Fruit fly (Drosophila melanogaster): ENCODE measurements around the gene CG12535.

The CG12535 gene

DNA sequence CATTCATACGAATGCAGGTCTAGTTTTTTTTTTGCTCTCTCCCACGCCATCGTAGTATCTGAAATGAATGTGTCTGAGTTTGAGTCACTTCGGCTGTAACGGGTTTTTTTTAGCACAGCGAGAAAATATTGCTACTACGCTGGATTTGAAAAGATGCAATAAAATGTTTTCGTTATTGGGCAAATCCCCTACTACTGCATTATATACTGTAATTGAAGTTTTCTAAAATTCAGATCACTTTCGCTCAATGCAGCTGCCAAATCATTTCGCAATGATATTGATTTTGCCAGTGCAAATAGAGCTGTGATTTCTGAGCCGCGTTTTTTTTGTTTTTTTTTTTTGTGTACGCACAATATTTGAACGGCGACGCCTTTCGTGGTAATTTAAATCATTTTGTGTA lies 15.8 kb downstream of the CG12535 start (continued):
- no peak for TF ChIP-seq CG13287 (GFP tag; IDR thresholded peaks at IDR 0.05; ENCODE audit: partially characterized antibody)
- TF ChIP-seq ind (GFP tag; optimal IDR thresholded peaks at IDR 0.05), result peak; percentile 46
- TF ChIP-seq CG11247 (GFP tag; IDR thresholded peaks at IDR 0.05), result no peak
- no peak for TF ChIP-seq jigr1 (GFP tag; IDR thresholded peaks at IDR 0.05)
- TF ChIP-seq zen2 (GFP tag; IDR thresholded peaks at IDR 0.05; ENCODE audit: partially characterized antibody), result no peak
- peak; percentile 3 for TF ChIP-seq CG12219 (GFP tag; optimal IDR thresholded peaks at IDR 0.05)
- no peak for TF ChIP-seq gsb-n (tag; optimal IDR thresholded peaks at IDR 0.05)
- peak; percentile 30 for TF ChIP-seq en (GFP tag; optimal IDR thresholded peaks at IDR 0.05)
- no peak for TF ChIP-seq Atf-2 (GFP tag; optimal IDR thresholded peaks at IDR 0.05)
- TF ChIP-seq CG9817 (tag; optimal IDR thresholded peaks at IDR 0.05), result no peak
- no peak for TF ChIP-seq CG13894 (tag; optimal IDR thresholded peaks at IDR 0.05)
- TF ChIP-seq gce (GFP tag; IDR thresholded peaks at IDR 0.05), result peak; percentile 26; the same call in 1 of the 3 replicates
- TF ChIP-seq CG5245 (GFP tag; optimal IDR thresholded peaks at IDR 0.05), result peak; percentile 40
- TF ChIP-seq wdn (GFP tag; IDR thresholded peaks at IDR 0.05), result no peak
- TF ChIP-seq CG8359 (GFP tag; optimal IDR thresholded peaks at IDR 0.05; ENCODE audit: borderline replicate concordance), result no peak
- peak; percentile 1 for TF ChIP-seq CG33213 (GFP tag; optimal IDR thresholded peaks at IDR 0.05)
- peak; percentile 29 for TF ChIP-seq Dip3 (GFP tag; optimal IDR thresholded peaks at IDR 0.05)
- no peak for TF ChIP-seq Vsx1 (GFP tag; optimal IDR thresholded peaks at IDR 0.05)
- no peak for TF ChIP-seq Eip74EF (GFP tag; optimal IDR thresholded peaks at IDR 0.05)
- TF ChIP-seq Sox100B (GFP tag; optimal IDR thresholded peaks at IDR 0.05), result peak; percentile 41
- no peak for TF ChIP-seq CG11696 (GFP tag; IDR thresholded peaks at IDR 0.05)
- TF ChIP-seq CG3065 (GFP tag; optimal IDR thresholded peaks at IDR 0.05), result no peak
- TF ChIP-seq CG9215 (GFP tag; IDR thresholded peaks at IDR 0.05), result no peak
- 0 out of 3 replicates have a peak, but pooled peaks have one; percentile 43 for TF ChIP-seq CG2889 (GFP tag; IDR thresholded peaks at IDR 0.05)
- TF ChIP-seq Optix (GFP tag; IDR thresholded peaks at IDR 0.05), result 0 out of 3 replicates have a peak, but pooled peaks have one; percentile 41
- TF ChIP-seq CoRest (tag; optimal IDR thresholded peaks at IDR 0.05), result peak; percentile 20
- TF ChIP-seq bsh (GFP tag; optimal IDR thresholded peaks at IDR 0.05), result peak in 1 of 2 experiments; percentile 19
- TF ChIP-seq CG32532 (GFP tag; IDR thresholded peaks at IDR 0.05), result 0 out of 2 replicates have a peak, but pooled peaks have one; percentile 19
- TF ChIP-seq CG10209 (GFP tag; optimal IDR thresholded peaks at IDR 0.05), result peak; percentile 24
- TF ChIP-seq Hr3 (GFP tag; optimal IDR thresholded peaks at IDR 0.05), result no peak
- no peak for TF ChIP-seq gt (GFP tag; IDR thresholded peaks at IDR 0.05)
- TF ChIP-seq amos (GFP tag; IDR thresholded peaks at IDR 0.05; ENCODE audit: partially characterized antibody), result no peak
- TF ChIP-seq CG6272 (GFP tag; IDR thresholded peaks at IDR 0.05), result 0 out of 2 replicates have a peak, but pooled peaks have one; percentile 17
- TF ChIP-seq Jarid2 (GFP tag; optimal IDR thresholded peaks at IDR 0.05), result no peak
- no peak for TF ChIP-seq slp2 (GFP tag; optimal IDR thresholded peaks at IDR 0.05)
- no peak for TF ChIP-seq CG18011 (GFP tag; optimal IDR thresholded peaks at IDR 0.05)
- TF ChIP-seq CG6765 (GFP tag; optimal IDR thresholded peaks at IDR 0.05), result no peak
- 0 out of 3 replicates have a peak, but pooled peaks have one; percentile 41 for TF ChIP-seq CG34422 (GFP tag; IDR thresholded peaks at IDR 0.05)
- no peak for TF ChIP-seq cwo (GFP tag; optimal IDR thresholded peaks at IDR 0.05)
- no peak for TF ChIP-seq CG10654 (GFP tag; optimal IDR thresholded peaks at IDR 0.05)
- TF ChIP-seq D19A (tag; optimal IDR thresholded peaks at IDR 0.05), result no peak
- no peak for TF ChIP-seq CG4617 (GFP tag; optimal IDR thresholded peaks at IDR 0.05; ENCODE audit: borderline replicate concordance)
- no peak for TF ChIP-seq CG18476 (GFP tag; optimal IDR thresholded peaks at IDR 0.05)
- TF ChIP-seq CG2120 (GFP tag; optimal IDR thresholded peaks at IDR 0.05), result no peak
- no peak for TF ChIP-seq Scr (GFP tag; IDR thresholded peaks at IDR 0.05; ENCODE audit: partially characterized antibody)
- TF ChIP-seq nau (GFP tag; optimal IDR thresholded peaks at IDR 0.05), result no peak
- no peak for TF ChIP-seq caup (GFP tag; optimal IDR thresholded peaks at IDR 0.05; ENCODE audit: severe bottlenecking)
- no peak for TF ChIP-seq dmrt11E (tag; optimal IDR thresholded peaks at IDR 0.05)
- no peak for TF ChIP-seq CG2116 (GFP tag; optimal IDR thresholded peaks at IDR 0.05)
- TF ChIP-seq kay (GFP tag; optimal IDR thresholded peaks at IDR 0.05), result peak; percentile 26
